Worm (Caenorhabditis elegans): ENCODE data around the gene arp-6.
A peak's percentile ranks its signal among the peaks of the same experiment; 100 is the strongest.

The arp-6 gene

ce11 chrII:8075324-8075810, 38.2 kb upstream of the arp-6 start, which contains the start of gene K02C4.2 (continued):
- TF ChIP-seq ets-4 (GFP tag; optimal IDR thresholded peaks at IDR 0.05) (peak; percentile 79), nfya-1 (tag; optimal IDR thresholded peaks at IDR 0.05; ENCODE audit: borderline replicate concordance, insufficient read depth) (no peak), F23B12.7 (tag; optimal IDR thresholded peaks at IDR 0.05; ENCODE audit: insufficient read depth) (peak; percentile 76), madf-3 (GFP tag; IDR thresholded peaks at IDR 0.05) (0 out of 2 replicates have a peak, but pooled peaks have one; percentile 67), lin-54 (GFP tag; optimal IDR thresholded peaks at IDR 0.05) (peak; percentile 76), F49E8.2 (tag; optimal IDR thresholded peaks at IDR 0.05; ENCODE audit: insufficient read depth) (peak; percentile 75), atf-7 (tag; optimal IDR thresholded peaks at IDR 0.05) (peak; percentile 59), snpc-1.1 (tag; optimal IDR thresholded peaks at IDR 0.05; ENCODE audit: insufficient read depth) (peak; percentile 34), madf-10 (tag; optimal IDR thresholded peaks at IDR 0.05) (peak; percentile 59), K12H6.12 (tag; optimal IDR thresholded peaks at IDR 0.05) (peak; percentile 73), cebp-1 (GFP tag; IDR thresholded peaks at IDR 0.05) (0 out of 2 replicates have a peak, but pooled peaks have one; percentile 27), cebp-1 (tag; optimal IDR thresholded peaks at IDR 0.05) (peak; percentile 71), mel-28 (tag; optimal IDR thresholded peaks at IDR 0.05; ENCODE audit: borderline replicate concordance) (no peak), B0336.3 (GFP tag; IDR thresholded peaks at IDR 0.05) (peak; percentile 67), Y79H2A.3 (GFP tag; conservative IDR thresholded peaks at IDR 0.05) (no peak; the same call in 1 of the 2 replicates), C06A6.2 (GFP tag; conservative IDR thresholded peaks at IDR 0.05) (peak; percentile 55; the same call in 1 of the 2 replicates), bed-1 (GFP tag; IDR thresholded peaks at IDR 0.05) (no peak), T07F8.4 (tag; optimal IDR thresholded peaks at IDR 0.05) (peak; percentile 77), somi-1 (GFP tag; optimal IDR thresholded peaks at IDR 0.05) (peak; percentile 74), F55B11.4 (tag; optimal IDR thresholded peaks at IDR 0.05; ENCODE audit: borderline replicate concordance, insufficient read depth) (no peak), nhr-90 (tag; optimal IDR thresholded peaks at IDR 0.05) (peak; percentile 91), ceh-58 (GFP tag; IDR thresholded peaks at IDR 0.05) (no peak), ama-1 (optimal IDR thresholded peaks at IDR 0.05) (no peak), ama-1 (GFP tag; optimal IDR thresholded peaks at IDR 0.05) (peak in 1 of 2 experiments; percentile 81), mcd-1 (GFP tag; IDR thresholded peaks at IDR 0.05) (peak; percentile 66), Y53F4B.3 (GFP tag; IDR thresholded peaks at IDR 0.05) (no peak), dpff-1 (tag; optimal IDR thresholded peaks at IDR 0.05) (no peak), ceh-27 (GFP tag; optimal IDR thresholded peaks at IDR 0.05) (peak; percentile 93), aptf-2 (GFP tag; conservative IDR thresholded peaks at IDR 0.05) (peak; percentile 65; the same call in 1 of the 2 replicates), egrh-3 (GFP tag; IDR thresholded peaks at IDR 0.05) (no peak), F37B4.10 (GFP tag; IDR thresholded peaks at IDR 0.05) (0 out of 2 replicates have a peak, but pooled peaks have one; percentile 35), F52B5.7 (tag; optimal IDR thresholded peaks at IDR 0.05) (peak; percentile 93), Y56A3A.18 (GFP tag; IDR thresholded peaks at IDR 0.05) (peak; percentile 58; the same call in 1 of the 2 replicates), lsl-1 (GFP tag; optimal IDR thresholded peaks at IDR 0.05) (peak; percentile 68), ceh-91 (GFP tag; IDR thresholded peaks at IDR 0.05) (0 out of 2 replicates have a peak, but pooled peaks have one; percentile 8), attf-3 (GFP tag; conservative IDR thresholded peaks at IDR 0.05) (no peak; the same call in 1 of the 2 replicates), lin-26 (GFP tag; IDR thresholded peaks at IDR 0.05) (peak; percentile 95), egl-18 (GFP tag; IDR thresholded peaks at IDR 0.05) (no peak), fkh-3 (tag; optimal IDR thresholded peaks at IDR 0.05) (peak; percentile 85), hlh-12 (tag; optimal IDR thresholded peaks at IDR 0.05) (peak; percentile 34), xnd-1 (tag; optimal IDR thresholded peaks at IDR 0.05) (peak; percentile 17), snpc-3.4 (tag; optimal IDR thresholded peaks at IDR 0.05) (peak; percentile 82), nfya-2 (GFP tag; IDR thresholded peaks at IDR 0.05) (no peak), bed-2 (GFP tag; IDR thresholded peaks at IDR 0.05) (no peak), Y95B8A.8 (GFP tag; IDR thresholded peaks at IDR 0.05) (no peak), ztf-3 (GFP tag; optimal IDR thresholded peaks at IDR 0.05) (peak; percentile 69), zim-3 (tag; optimal IDR thresholded peaks at IDR 0.05) (peak; percentile 89), ceh-100 (GFP tag; IDR thresholded peaks at IDR 0.05) (peak; percentile 43)
